4 fruit fly cellular contexts compared by ENCODE assay signal in the genomic region with DNA sequence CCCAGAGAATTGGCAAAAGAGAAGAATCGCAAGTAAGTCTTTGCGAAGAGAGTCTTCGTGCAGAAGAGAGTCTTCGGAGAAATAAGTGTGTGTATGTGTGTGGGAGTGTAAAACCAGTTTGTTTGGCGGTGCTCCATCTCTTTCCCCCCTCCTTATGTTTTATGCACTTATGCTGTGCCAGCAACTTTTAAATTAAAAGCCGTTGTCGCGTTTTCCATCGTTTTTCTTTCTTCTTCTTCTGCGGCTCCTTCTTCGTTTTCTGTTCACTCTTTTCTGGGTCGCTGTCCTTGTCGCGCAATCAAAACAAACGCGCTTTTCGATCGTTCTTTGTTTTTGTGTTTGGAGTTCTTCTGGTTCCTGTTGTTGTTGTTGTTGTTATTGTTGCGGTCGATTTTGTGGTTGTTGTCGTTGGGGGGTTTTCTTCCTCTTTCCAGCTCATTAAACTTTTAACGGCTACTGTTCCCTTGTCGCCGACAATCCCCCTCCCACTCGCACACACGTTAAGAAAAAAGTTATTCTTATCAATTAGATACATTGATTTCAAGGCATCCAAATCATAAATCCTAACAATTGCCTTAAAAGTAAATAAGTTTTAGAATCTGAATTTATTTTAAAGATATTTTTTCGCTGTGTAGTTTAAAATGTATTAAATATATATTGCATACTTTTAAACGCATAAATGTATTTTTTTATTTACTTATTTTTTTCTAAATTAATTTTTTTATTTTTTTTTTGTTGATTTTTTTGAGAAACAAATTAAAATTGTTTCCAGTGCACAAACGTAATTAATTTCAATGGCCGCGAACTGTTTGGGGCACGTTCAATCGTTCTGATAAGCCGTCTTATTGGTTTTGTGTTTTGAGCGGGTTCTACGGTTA.
TF ChIP-seq lines count a peak whose summit lies in the region.

No protein-coding gene starts in this region.

TF ChIP-seq in whole organism, embryonic, 481 proteins besides CTCF, POLR2A, EP300 and RAD21 (continued from another document and continues in another):
- TF ChIP-seq nom (GFP tag; optimal IDR thresholded peaks at IDR 0.05; lab: Kevin White, UChicago) (peak; percentile 23), ttk (GFP tag; IDR thresholded peaks at IDR 0.05; lab: Robert Waterston, UW) (peak; percentile 65), sens (GFP tag; lab: Kevin White, UChicago) (peak; percentile 95), CG30020 (tag; optimal IDR thresholded peaks at IDR 0.05; lab: Kevin White, UChicago) (peak; percentile 77), CG12744 (GFP tag; optimal IDR thresholded peaks at IDR 0.05; lab: Kevin White, UChicago) (no peak), Awh (GFP tag; IDR thresholded peaks at IDR 0.05; lab: Robert Waterston, UW) (0 out of 2 replicates have a peak, but pooled peaks have one; percentile 38), Ets65A (GFP tag; lab: Kevin White, UChicago) (peak; percentile 96), CG8281 (tag; optimal IDR thresholded peaks at IDR 0.05; lab: Kevin White, UChicago) (peak; percentile 71), CG7839 (tag; optimal IDR thresholded peaks at IDR 0.05; lab: Kevin White, UChicago) (peak; percentile 94), fru (optimal IDR thresholded peaks at IDR 0.05; lab: Kevin White, UChicago) (no peak), CoRest (tag; optimal IDR thresholded peaks at IDR 0.05; lab: Kevin White, UChicago) (peak; percentile 95), CG6683 (GFP tag; optimal IDR thresholded peaks at IDR 0.05; lab: Kevin White, UChicago) (peak; percentile 71), Ada2b (GFP tag; IDR thresholded peaks at IDR 0.05; lab: Robert Waterston, UW) (no peak; the same call in 1 of the 2 replicates), CG2889 (GFP tag; IDR thresholded peaks at IDR 0.05; lab: Robert Waterston, UW) (peak; percentile 51; the same call in 1 of the 3 replicates), E2f1 (GFP tag; IDR thresholded peaks at IDR 0.05; lab: Robert Waterston, UW) (peak; percentile 82), gt (GFP tag; IDR thresholded peaks at IDR 0.05; lab: Robert Waterston, UW) (no peak), CG9727 (GFP tag; optimal IDR thresholded peaks at IDR 0.05; lab: Kevin White, UChicago) (peak; percentile 90), Jarid2 (GFP tag; optimal IDR thresholded peaks at IDR 0.05; lab: Kevin White, UChicago) (peak; percentile 9), ATbp (GFP tag; optimal IDR thresholded peaks at IDR 0.05; lab: Kevin White, UChicago) (peak; percentile 47), CG4707 (GFP tag; optimal IDR thresholded peaks at IDR 0.05; lab: Kevin White, UChicago) (peak; percentile 24), hth (optimal IDR thresholded peaks at IDR 0.05; lab: Kevin White, UChicago) (no peak), CG15073 (GFP tag; optimal IDR thresholded peaks at IDR 0.05; lab: Kevin White, UChicago) (peak; percentile 27), CG10565 (GFP tag; optimal IDR thresholded peaks at IDR 0.05; lab: Kevin White, UChicago) (no peak), mld (GFP tag; IDR thresholded peaks at IDR 0.05; lab: Robert Waterston, UW; ENCODE audit: partially characterized antibody) (no peak), caup (GFP tag; optimal IDR thresholded peaks at IDR 0.05; lab: Kevin White, UChicago; ENCODE audit: severe bottlenecking) (peak; percentile 65), Eip74EF (GFP tag; optimal IDR thresholded peaks at IDR 0.05; lab: Kevin White, UChicago) (peak in 1 of 2 experiments; percentile 82), cg (GFP tag; optimal IDR thresholded peaks at IDR 0.05; lab: Kevin White, UChicago) (peak; percentile 34), seq (GFP tag; IDR thresholded peaks at IDR 0.05; lab: Robert Waterston, UW) (no peak), cwo (GFP tag; optimal IDR thresholded peaks at IDR 0.05; lab: Kevin White, UChicago) (peak; percentile 77), CG7928 (GFP tag; optimal IDR thresholded peaks at IDR 0.05; lab: Kevin White, UChicago) (no peak)

TF ChIP-seq in whole organism, prepupa, 60 proteins besides CTCF, POLR2A, EP300 and RAD21 (continued from another document and continues in another):
- TF ChIP-seq CG8632 (GFP tag; optimal IDR thresholded peaks at IDR 0.05; lab: Kevin White, UChicago) (peak; percentile 87), CG6276 (GFP tag; optimal IDR thresholded peaks at IDR 0.05; lab: Kevin White, UChicago) (peak; percentile 59), CG32006 (GFP tag; optimal IDR thresholded peaks at IDR 0.05; lab: Kevin White, UChicago) (peak; percentile 80), Sox15 (GFP tag; optimal IDR thresholded peaks at IDR 0.05; lab: Kevin White, UChicago) (peak; percentile 65), vri (GFP tag; optimal IDR thresholded peaks at IDR 0.05; lab: Kevin White, UChicago) (peak; percentile 50), CG6163 (GFP tag; IDR thresholded peaks at IDR 0.05; lab: Robert Waterston, UW) (peak; percentile 63), Hr4 (GFP tag; optimal IDR thresholded peaks at IDR 0.05; lab: Kevin White, UChicago) (peak; percentile 35), CG11762 (GFP tag; optimal IDR thresholded peaks at IDR 0.05; lab: Kevin White, UChicago; ENCODE audit: insufficient read depth) (peak; percentile 59), dsx (GFP tag; optimal IDR thresholded peaks at IDR 0.05; lab: Kevin White, UChicago; ENCODE audit: poor library complexity, severe bottlenecking) (peak; percentile 83), Eip75B (GFP tag; optimal IDR thresholded peaks at IDR 0.05; lab: Kevin White, UChicago) (peak; percentile 65), CG34406 (GFP tag; optimal IDR thresholded peaks at IDR 0.05; lab: Kevin White, UChicago) (peak; percentile 84), CG10631 (GFP tag; optimal IDR thresholded peaks at IDR 0.05; lab: Kevin White, UChicago) (peak; percentile 60), CG11294 (GFP tag; IDR thresholded peaks at IDR 0.05; lab: Robert Waterston, UW) (peak; percentile 39; the same call in 1 of the 2 replicates), OdsH (GFP tag; optimal IDR thresholded peaks at IDR 0.05; lab: Kevin White, UChicago) (peak; percentile 83), CG9139 (GFP tag; optimal IDR thresholded peaks at IDR 0.05; lab: Kevin White, UChicago) (peak; percentile 62), Gug (GFP tag; IDR thresholded peaks at IDR 0.05; lab: Robert Waterston, UW) (peak; percentile 63; the same call in 1 of the 2 replicates), CG6854 (GFP tag; optimal IDR thresholded peaks at IDR 0.05; lab: Kevin White, UChicago) (peak; percentile 94), CG10669 (GFP tag; optimal IDR thresholded peaks at IDR 0.05; lab: Kevin White, UChicago) (peak; percentile 69), CG3919 (GFP tag; optimal IDR thresholded peaks at IDR 0.05; lab: Kevin White, UChicago) (peak; percentile 78), Lpt (GFP tag; optimal IDR thresholded peaks at IDR 0.05; lab: Kevin White, UChicago) (peak; percentile 45), acj6 (GFP tag; optimal IDR thresholded peaks at IDR 0.05; lab: Kevin White, UChicago) (peak; percentile 83), CG8119 (GFP tag; IDR thresholded peaks at IDR 0.05; lab: Robert Waterston, UW) (peak; percentile 75), salr (GFP tag; optimal IDR thresholded peaks at IDR 0.05; lab: Kevin White, UChicago) (peak; percentile 15 to 83), CG1621 (tag; optimal IDR thresholded peaks at IDR 0.05; lab: Kevin White, UChicago) (peak; percentile 21), eg (GFP tag; IDR thresholded peaks at IDR 0.05; lab: Robert Waterston, UW) (peak; percentile 70), pdm3 (GFP tag; optimal IDR thresholded peaks at IDR 0.05; lab: Kevin White, UChicago) (peak; percentile 57), fd85E (GFP tag; optimal IDR thresholded peaks at IDR 0.05; lab: Kevin White, UChicago) (no peak), CG15336 (GFP tag; IDR thresholded peaks at IDR 0.05; lab: Robert Waterston, UW) (peak; percentile 72), CG7368 (GFP tag; optimal IDR thresholded peaks at IDR 0.05; lab: Kevin White, UChicago) (peak; percentile 58), Ets96B (tag; optimal IDR thresholded peaks at IDR 0.05; lab: Kevin White, UChicago) (peak; percentile 82)

TF ChIP-seq in whole organism, pupa, 21 proteins besides CTCF, POLR2A, EP300 and RAD21 (continued from another document):
- TF ChIP-seq rn (GFP tag; IDR thresholded peaks at IDR 0.05; lab: Robert Waterston, UW) = peak; percentile 60; the same call in 1 of the 2 replicates
- peak; percentile 90 for TF ChIP-seq CG8159 (tag; optimal IDR thresholded peaks at IDR 0.05; lab: Kevin White, UChicago)

TF ChIP-seq in whole organism, wandering third instar larva, 38 proteins besides CTCF, POLR2A, EP300 and RAD21 (continued from another document):
- no peak for TF ChIP-seq pan (optimal IDR thresholded peaks at IDR 0.05; lab: Kevin White, UChicago)
- peak; percentile 75 for TF ChIP-seq rgr (GFP tag; optimal IDR thresholded peaks at IDR 0.05; lab: Kevin White, UChicago)
- no peak for TF ChIP-seq Jra (GFP tag; optimal IDR thresholded peaks at IDR 0.05; lab: Kevin White, UChicago)
- peak; percentile 57 for TF ChIP-seq Hnf4 (GFP tag; optimal IDR thresholded peaks at IDR 0.05; lab: Kevin White, UChicago)
- peak; percentile 20 for TF ChIP-seq CG9705 (GFP tag; optimal IDR thresholded peaks at IDR 0.05; lab: Kevin White, UChicago)
- peak; percentile 18 to 43 for TF ChIP-seq dl (GFP tag; optimal IDR thresholded peaks at IDR 0.05; lab: Kevin White, UChicago; ENCODE audit: insufficient read depth in 1 of 2, partially characterized antibody in 2 of 2)
- TF ChIP-seq jim (GFP tag; optimal IDR thresholded peaks at IDR 0.05; lab: Kevin White, UChicago) = no peak
- no peak for TF ChIP-seq sage (GFP tag; optimal IDR thresholded peaks at IDR 0.05; lab: Kevin White, UChicago)
- TF ChIP-seq foxo (GFP tag; optimal IDR thresholded peaks at IDR 0.05; lab: Kevin White, UChicago) = peak in 1 of 2 experiments; percentile 76
- no peak for TF ChIP-seq Mio (GFP tag; optimal IDR thresholded peaks at IDR 0.05; lab: Kevin White, UChicago)
- no peak for TF ChIP-seq Abd-B (GFP tag; optimal IDR thresholded peaks at IDR 0.05; lab: Kevin White, UChicago)
- no peak for TF ChIP-seq brk (GFP tag; optimal IDR thresholded peaks at IDR 0.05; lab: Kevin White, UChicago)
- peak; percentile 41 for TF ChIP-seq ey (GFP tag; optimal IDR thresholded peaks at IDR 0.05; lab: Kevin White, UChicago)
- peak; percentile 88 for TF ChIP-seq HLH106 (tag; optimal IDR thresholded peaks at IDR 0.05; lab: Kevin White, UChicago)
- TF ChIP-seq tai (GFP tag; optimal IDR thresholded peaks at IDR 0.05; lab: Kevin White, UChicago) = no peak
- peak; percentile 62 for TF ChIP-seq dmrt93B (GFP tag; optimal IDR thresholded peaks at IDR 0.05; lab: Kevin White, UChicago)
- TF ChIP-seq fru (GFP tag; optimal IDR thresholded peaks at IDR 0.05; lab: Kevin White, UChicago) = peak; percentile 67
- no peak for TF ChIP-seq Hr78 (GFP tag; optimal IDR thresholded peaks at IDR 0.05; lab: Kevin White, UChicago)
TF ChIP-seq in whole organism, wandering third instar larva: peak in this region for 20.
